Worm (Caenorhabditis elegans) whole organism, young adult: ENCODE results near the gene C08E3.13.

Experiments
- F55B11.4 ChIP-seq: sonication (generic microtip); optimal IDR thresholded peaks from 2 replicates; lab custom pipeline; 2016; ENCODE audit warnings: missing compliant biosample characterization, missing genetic modification characterization, borderline replicate concordance; ENCODE audit not compliant: insufficient read depth
- ceh-40 ChIP-seq: fragments of 200-800 bp; sonication (Bioruptor generic); IDR thresholded peaks from 2 replicates; pipeline ENCODE4 v1.3.6; 2022; ENCODE audit warnings: missing genetic modification characterization, missing compliant biosample characterization
- lin-35 ChIP-seq, 3 experiments: fragments of 150-350 bp in 2 of 3; sonication (generic microtip) in 1 of 3; optimal IDR thresholded peaks; 2 replicates each; lab custom pipeline; 2014 to 2018; ENCODE audit warnings: missing biosample characterization in 3 of 3, missing genetic modification characterization in 3 of 3, missing genetic modification reagents in 3 of 3
- mel-28 ChIP-seq: sonication (generic microtip); optimal IDR thresholded peaks from 2 replicates; lab custom pipeline; 2016; ENCODE audit warnings: borderline replicate concordance, mild to moderate bottlenecking, missing genetic modification characterization, missing compliant biosample characterization
- nfya-1 ChIP-seq: sonication (generic microtip); optimal IDR thresholded peaks from 2 replicates; lab custom pipeline; 2017; ENCODE audit warnings: antibody characterized with exemption, missing compliant biosample characterization, missing genetic modification characterization, borderline replicate concordance; ENCODE audit not compliant: insufficient read depth
- pha-4 ChIP-seq: fragments of 150-350 bp; sonication (generic microtip); optimal IDR thresholded peaks from 2 replicates; lab custom pipeline; 2014; ENCODE audit warnings: missing biosample characterization, missing genetic modification reagents, missing genetic modification characterization
- sea-2 ChIP-seq: fragments of 200-800 bp; sonication (Bioruptor generic); IDR thresholded peaks from 2 replicates; pipeline ENCODE4 v1.3.6; 2022; ENCODE audit warnings: missing genetic modification characterization, missing compliant biosample characterization
- snpc-4 ChIP-seq, 5 experiments: fragments of 150-350 bp in 1 of 5; sonication (generic microtip) in 4 of 5; optimal IDR thresholded peaks; 2 replicates each; lab custom pipeline; 2014 to 2018; ENCODE audit warnings: missing genetic modification characterization in 5 of 5, missing biosample characterization in 3 of 5, antibody characterized with exemption in 2 of 5, mild to moderate bottlenecking in 2 of 5, missing compliant biosample characterization in 2 of 5, missing genotype in 2 of 5, moderate library complexity in 2 of 5, missing genetic modification reagents in 1 of 5
- ztf-22 ChIP-seq: fragments of 200-800 bp; sonication (Bioruptor generic); optimal IDR thresholded peaks from 2 replicates; lab custom pipeline; 2018; ENCODE audit warnings: mild to moderate bottlenecking, missing genetic modification characterization, moderate library complexity, missing compliant biosample characterization

ce11 chrII:1589845-1590244 lies 42.3 kb downstream of the C08E3.13 start, which contains the start of gene T07H3.7:
- no peak for TF ChIP-seq lin-35 (GFP tag; optimal IDR thresholded peaks at IDR 0.05; lab: Kevin White, UChicago)
- no peak for TF ChIP-seq mel-28 (tag; lab: Kevin White, UChicago)
- TF ChIP-seq ztf-22, result no peak
- no peak for TF ChIP-seq snpc-4 (GFP tag; optimal IDR thresholded peaks at IDR 0.05; lab: Kevin White, UChicago)
- TF ChIP-seq snpc-4 (tag; optimal IDR thresholded peaks at IDR 0.05; lab: Kevin White, UChicago), result no peak
- no peak for TF ChIP-seq nfya-1
- no peak for TF ChIP-seq F55B11.4 (tag; lab: Kevin White, UChicago)
- TF ChIP-seq ceh-40 (GFP tag; lab: Robert Waterston, UW), result no peak
- TF ChIP-seq pha-4 (tag; lab: Kevin White, UChicago), result no peak
- TF ChIP-seq sea-2 (GFP tag; lab: Robert Waterston, UW), result no peak
